Fruit fly (Drosophila melanogaster) whole organism, wandering third instar larva: ENCODE results near the gene CG13068.
A peak's percentile ranks its signal among the peaks of the same experiment; 100 is the strongest.

Source experiments
- Abd-B ChIP-seq: fragments of >200 bp; optimal IDR thresholded peaks from 2 replicates; lab custom pipeline; 2017; ENCODE audit warnings: missing biosample characterization, missing genetic modification characterization
- CG32264 ChIP-seq: fragments of 200-800 bp; sonication (Bioruptor generic); optimal IDR thresholded peaks from 2 replicates; lab custom pipeline; 2016; ENCODE audit warnings: missing biosample characterization, missing genetic modification characterization
- CG9705 ChIP-seq: fragments of 200-800 bp; sonication (Bioruptor generic); optimal IDR thresholded peaks from 2 replicates; lab custom pipeline; 2018; ENCODE audit warnings: missing biosample characterization, mild to moderate bottlenecking, missing genetic modification characterization
- CrebA ChIP-seq: fragments of 200-800 bp; sonication (Bioruptor generic); optimal IDR thresholded peaks from 2 replicates; lab custom pipeline; 2016; ENCODE audit warnings: missing biosample characterization, mild to moderate bottlenecking, missing genetic modification characterization, borderline replicate concordance
- Dfd ChIP-seq: fragments of >200 bp; optimal IDR thresholded peaks from 2 replicates; lab custom pipeline; 2017; ENCODE audit warnings: missing biosample characterization, missing genetic modification characterization
- Dif ChIP-seq: fragments of 200-275, 200-300 bp; sonication (Bioruptor generic); optimal IDR thresholded peaks from 2 replicates; lab custom pipeline; 2018; ENCODE audit warnings: missing biosample characterization, missing genetic modification characterization; ENCODE audit not compliant: partially characterized antibody
- GATAd ChIP-seq: sonication (Bioruptor generic); optimal IDR thresholded peaks from 2 replicates; lab custom pipeline; 2016; ENCODE audit warnings: missing biosample characterization, missing genetic modification characterization
- HLH106 ChIP-seq: fragments of 200-800 bp; optimal IDR thresholded peaks from 3 replicates; lab custom pipeline; 2019; ENCODE audit warnings: missing biosample characterization, mild to moderate bottlenecking, missing genetic modification characterization, moderate library complexity
- Hr78 ChIP-seq: fragments of >200 bp; optimal IDR thresholded peaks from 2 replicates; lab custom pipeline; 2017; ENCODE audit warnings: missing biosample characterization, missing genetic modification characterization
- Hr83 ChIP-seq: fragments of 200-300 bp; sonication (Bioruptor generic); optimal IDR thresholded peaks from 2 replicates; lab custom pipeline; 2016; ENCODE audit warnings: missing biosample characterization, mild to moderate bottlenecking, missing genetic modification characterization, moderate library complexity; ENCODE audit not compliant: poor library complexity, severe bottlenecking
- Jra ChIP-seq: sonication (Bioruptor generic); optimal IDR thresholded peaks from 2 replicates; lab custom pipeline; 2016; ENCODE audit warnings: missing biosample characterization, missing genetic modification characterization
- Mio ChIP-seq: sonication (Bioruptor generic); optimal IDR thresholded peaks from 2 replicates; lab custom pipeline; 2016; ENCODE audit warnings: missing biosample characterization, missing genetic modification characterization
- Myc ChIP-seq: fragments of >200 bp; optimal IDR thresholded peaks from 2 replicates; lab custom pipeline; 2017
- N ChIP-seq: fragments of >200 bp; optimal IDR thresholded peaks from 2 replicates; lab custom pipeline; 2018; ENCODE audit warnings: missing biosample characterization, missing external identifiers, missing genetic modification characterization
- OdsH ChIP-seq: fragments of 200-800 bp; sonication (Bioruptor generic); optimal IDR thresholded peaks from 2 replicates; lab custom pipeline; 2016; ENCODE audit warnings: missing biosample characterization, mild to moderate bottlenecking, missing genetic modification characterization
- Rel ChIP-seq, 2 experiments: fragments of 200-800 bp; sonication (Bioruptor generic) in 1 of 2; optimal IDR thresholded peaks; 2 replicates in 1 of 2; 3 replicates in 1 of 2; lab custom pipeline; 2016 to 2019; ENCODE audit warnings: mild to moderate bottlenecking in 2 of 2, missing biosample characterization in 2 of 2, missing genetic modification characterization in 2 of 2, moderate library complexity in 1 of 2
- Sp1 ChIP-seq: fragments of 200-800 bp; sonication (Bioruptor generic); optimal IDR thresholded peaks from 3 replicates; lab custom pipeline; 2019; ENCODE audit warnings: missing biosample characterization, mild to moderate bottlenecking, missing genetic modification characterization, moderate library complexity
- Vsx2 ChIP-seq: fragments of 200-300, 225-300 bp; sonication (Bioruptor generic); optimal IDR thresholded peaks from 2 replicates; lab custom pipeline; 2018; ENCODE audit warnings: missing biosample characterization, missing genetic modification characterization; ENCODE audit not compliant: partially characterized antibody
- br ChIP-seq: fragments of 200-800 bp; sonication (Bioruptor generic); optimal IDR thresholded peaks from 2 replicates; lab custom pipeline; 2016; ENCODE audit warnings: missing biosample characterization, missing genetic modification characterization
- brk ChIP-seq: fragments of 200-800 bp; sonication (Bioruptor generic); optimal IDR thresholded peaks from 2 replicates; lab custom pipeline; 2016; ENCODE audit warnings: missing biosample characterization, mild to moderate bottlenecking, missing genetic modification characterization
- dl ChIP-seq, 2 experiments: fragments of 175-275, 200-275 bp in 1 of 2; fragments of 200-275 bp in 1 of 2; sonication (Bioruptor generic); optimal IDR thresholded peaks; lab custom pipeline; 2018; ENCODE audit warnings: mild to moderate bottlenecking in 2 of 2, missing biosample characterization in 2 of 2, missing genetic modification characterization in 2 of 2, moderate library complexity in 2 of 2; ENCODE audit not compliant: partially characterized antibody in 2 of 2, insufficient read depth in 1 of 2
- dmrt93B ChIP-seq: fragments of 200-800 bp; sonication (Bioruptor generic); optimal IDR thresholded peaks from 2 replicates; lab custom pipeline; 2018; ENCODE audit warnings: missing biosample characterization, mild to moderate bottlenecking, missing genetic modification characterization
- dsf ChIP-seq: sonication (Bioruptor generic); optimal IDR thresholded peaks from 2 replicates; lab custom pipeline; 2016; ENCODE audit warnings: missing biosample characterization, missing genetic modification characterization, borderline replicate concordance
- ey ChIP-seq: fragments of 200-800 bp; sonication (Bioruptor generic); optimal IDR thresholded peaks from 2 replicates; lab custom pipeline; 2016; ENCODE audit warnings: missing biosample characterization, missing genetic modification characterization
- foxo ChIP-seq, 2 experiments: fragments of 200-800 bp; sonication (Bioruptor generic); optimal IDR thresholded peaks; 2 replicates in 1 of 2; 3 replicates in 1 of 2; lab custom pipeline; 2016 to 2017; ENCODE audit warnings: missing biosample characterization in 2 of 2, missing genetic modification characterization in 2 of 2
- fru ChIP-seq: fragments of 200-800 bp; sonication (Bioruptor generic); optimal IDR thresholded peaks from 3 replicates; lab custom pipeline; 2016; ENCODE audit warnings: missing biosample characterization, mild to moderate bottlenecking, missing genetic modification characterization
- h ChIP-seq: fragments of 200-800 bp; sonication (Bioruptor generic); optimal IDR thresholded peaks from 3 replicates; lab custom pipeline; 2016; ENCODE audit warnings: missing biosample characterization, mild to moderate bottlenecking, missing genetic modification characterization
- jim ChIP-seq: fragments of 175-275, 200-325 bp; sonication (Bioruptor generic); optimal IDR thresholded peaks from 2 replicates; lab custom pipeline; 2016; ENCODE audit warnings: missing biosample characterization, mild to moderate bottlenecking, missing genetic modification characterization
- lola ChIP-seq: fragments of >200 bp; optimal IDR thresholded peaks from 2 replicates; lab custom pipeline; 2017; ENCODE audit warnings: missing biosample characterization, missing genetic modification characterization
- psq ChIP-seq: fragments of 200-800 bp; sonication (Bioruptor generic); optimal IDR thresholded peaks from 3 replicates; lab custom pipeline; 2017; ENCODE audit warnings: missing biosample characterization, mild to moderate bottlenecking, missing genetic modification characterization, moderate library complexity
- rgr ChIP-seq: fragments of 200-800 bp; sonication (Bioruptor generic); optimal IDR thresholded peaks from 3 replicates; lab custom pipeline; 2016; ENCODE audit warnings: missing biosample characterization, mild to moderate bottlenecking, missing genetic modification characterization
- sage ChIP-seq: fragments of 200-800 bp; sonication (Bioruptor generic); optimal IDR thresholded peaks from 2 replicates; lab custom pipeline; 2016; ENCODE audit warnings: missing biosample characterization, mild to moderate bottlenecking, missing genetic modification characterization
- sv ChIP-seq: fragments of 200-800 bp; sonication (Bioruptor generic); optimal IDR thresholded peaks from 3 replicates; lab custom pipeline; 2016; ENCODE audit warnings: missing biosample characterization, missing genetic modification characterization
- woc ChIP-seq: sonication (Bioruptor generic); optimal IDR thresholded peaks from 2 replicates; lab custom pipeline; 2016; ENCODE audit warnings: missing biosample characterization, mild to moderate bottlenecking, missing genetic modification characterization

CG13068 gene

DNA sequence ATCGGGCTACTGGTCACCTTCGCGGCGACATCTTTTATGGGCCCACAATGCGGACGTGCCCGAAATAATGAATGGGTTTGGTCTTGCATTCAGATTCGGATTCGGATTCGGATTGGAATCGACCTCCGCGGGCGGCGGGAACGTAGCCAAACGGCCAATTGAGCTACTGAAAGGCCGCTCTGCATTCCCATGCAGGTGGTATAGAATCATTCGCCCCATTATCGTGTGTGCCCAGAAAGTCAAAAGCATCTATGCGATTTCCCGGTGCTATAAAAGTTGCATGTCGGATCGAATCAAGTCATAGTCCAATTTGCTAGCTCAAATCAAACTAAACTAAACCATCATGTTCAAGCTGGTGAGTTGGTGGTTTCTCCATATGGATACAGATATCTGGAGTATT is at the start of gene CG13068:
CG13068 (plus strand) TSS at position 301 of the 400 bp plus-strand sequence.
- TF ChIP-seq GATAd (GFP tag; lab: Kevin White, UChicago) (no peak), lola (no peak), sage (GFP tag; lab: Kevin White, UChicago) (no peak), CrebA (GFP tag; lab: Kevin White, UChicago) (no peak), h (GFP tag; lab: Kevin White, UChicago) (no peak), fru (GFP tag; lab: Kevin White, UChicago) (no peak), Mio (no peak), dl (GFP tag; optimal IDR thresholded peaks at IDR 0.05; lab: Kevin White, UChicago; ENCODE audit: insufficient read depth in 1 of 2, partially characterized antibody in 2 of 2) (no peak), CG9705 (no peak), Sp1 (GFP tag; lab: Kevin White, UChicago) (no peak), foxo (GFP tag; optimal IDR thresholded peaks at IDR 0.05; lab: Kevin White, UChicago) (no peak), Dif (GFP tag; lab: Kevin White, UChicago) (no peak)

DNA sequence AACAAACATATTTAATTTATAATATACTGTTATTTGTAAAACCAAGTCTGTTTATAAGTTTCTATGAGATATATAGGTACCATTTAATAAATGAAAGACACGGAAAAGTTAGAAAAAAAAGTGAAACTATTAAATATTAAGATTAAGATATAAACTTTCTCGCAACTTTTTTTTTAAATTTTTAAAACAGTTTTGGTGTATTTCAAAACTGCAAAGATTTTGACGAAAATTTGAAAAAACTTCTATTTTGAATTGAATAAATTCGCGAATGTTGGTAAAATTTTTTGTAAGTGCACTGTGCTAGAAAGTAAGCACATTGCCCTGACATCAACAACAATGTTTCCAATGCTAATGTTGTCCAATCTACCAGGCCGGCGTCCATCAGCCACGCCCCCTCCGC is 47.9 kb upstream of the CG13068 start:
- no peak for TF ChIP-seq HLH106
- no peak for TF ChIP-seq Myc (lab: Kevin White, UChicago)
- no peak for TF ChIP-seq GATAd (GFP tag; lab: Kevin White, UChicago)
- no peak for TF ChIP-seq Sp1 (GFP tag; lab: Kevin White, UChicago)
- no peak for TF ChIP-seq psq (GFP tag; lab: Kevin White, UChicago)
- no peak for TF ChIP-seq h (GFP tag; lab: Kevin White, UChicago)
- no peak for TF ChIP-seq foxo (GFP tag; optimal IDR thresholded peaks at IDR 0.05; lab: Kevin White, UChicago)

DNA sequence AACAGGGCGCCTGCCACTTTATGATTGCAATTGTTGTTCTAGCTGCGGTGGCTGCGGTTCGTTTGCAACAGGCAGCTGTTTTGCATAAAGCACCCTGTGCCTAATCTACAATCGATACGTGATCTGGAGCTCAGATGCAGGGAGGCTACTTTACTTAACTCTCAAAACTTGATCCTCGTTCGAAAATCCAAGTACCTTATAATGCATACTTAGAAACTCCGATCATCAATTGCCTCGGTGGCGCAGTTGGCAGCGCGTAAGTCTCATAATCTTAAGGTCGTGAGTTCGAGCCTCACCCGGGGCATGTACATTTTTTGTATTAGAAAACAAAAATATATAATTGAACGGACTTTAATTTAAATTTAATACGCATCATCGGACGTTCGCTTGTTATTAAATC is 47.4 kb upstream of the CG13068 start:
- TF ChIP-seq jim (no peak), sage (GFP tag; lab: Kevin White, UChicago) (no peak), rgr (no peak), CrebA (GFP tag; lab: Kevin White, UChicago) (no peak), dmrt93B (GFP tag; lab: Kevin White, UChicago) (no peak), h (GFP tag; lab: Kevin White, UChicago) (no peak), woc (GFP tag; lab: Kevin White, UChicago) (no peak), Hr83 (GFP tag; lab: Kevin White, UChicago) (no peak), Hr78 (GFP tag; lab: Kevin White, UChicago) (no peak), Vsx2 (no peak), brk (GFP tag; lab: Kevin White, UChicago) (no peak), Rel (GFP tag; optimal IDR thresholded peaks at IDR 0.05; lab: Kevin White, UChicago) (no peak), Rel (tag; optimal IDR thresholded peaks at IDR 0.05; lab: Kevin White, UChicago) (no peak), dl (GFP tag; optimal IDR thresholded peaks at IDR 0.05; lab: Kevin White, UChicago; ENCODE audit: insufficient read depth in 1 of 2, partially characterized antibody in 2 of 2) (no peak), Myc (lab: Kevin White, UChicago) (no peak)
- TF ChIP-seq, all 38 proteins: peak for 0

DNA sequence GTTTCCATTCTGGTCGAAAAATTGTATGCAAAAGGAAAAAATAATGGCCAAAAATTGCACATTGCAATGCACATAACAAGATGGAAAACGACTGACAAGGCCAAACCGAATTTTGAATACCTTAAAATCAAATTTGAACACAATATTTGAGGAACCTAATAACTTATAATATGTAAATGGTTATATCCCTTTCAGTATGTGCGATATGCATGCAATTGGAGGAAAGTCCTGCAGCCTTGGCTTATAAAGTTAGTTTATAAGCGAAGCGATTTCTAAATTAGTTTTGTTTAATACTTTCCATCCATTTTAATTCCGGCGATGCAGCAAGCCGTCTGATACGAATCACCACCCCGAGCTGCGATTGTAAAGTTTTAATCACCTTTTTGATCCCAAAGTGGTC is 44.0 kb upstream of the CG13068 start:
- TF ChIP-seq CG9705 (no peak), Myc (lab: Kevin White, UChicago) (no peak), N (GFP tag; lab: Kevin White, UChicago) (no peak), Vsx2 (no peak), Dfd (GFP tag; lab: Kevin White, UChicago) (no peak), h (GFP tag; lab: Kevin White, UChicago) (no peak), dl (GFP tag; optimal IDR thresholded peaks at IDR 0.05; lab: Kevin White, UChicago; ENCODE audit: insufficient read depth in 1 of 2, partially characterized antibody in 2 of 2) (no peak), CrebA (GFP tag; lab: Kevin White, UChicago) (no peak)

DNA sequence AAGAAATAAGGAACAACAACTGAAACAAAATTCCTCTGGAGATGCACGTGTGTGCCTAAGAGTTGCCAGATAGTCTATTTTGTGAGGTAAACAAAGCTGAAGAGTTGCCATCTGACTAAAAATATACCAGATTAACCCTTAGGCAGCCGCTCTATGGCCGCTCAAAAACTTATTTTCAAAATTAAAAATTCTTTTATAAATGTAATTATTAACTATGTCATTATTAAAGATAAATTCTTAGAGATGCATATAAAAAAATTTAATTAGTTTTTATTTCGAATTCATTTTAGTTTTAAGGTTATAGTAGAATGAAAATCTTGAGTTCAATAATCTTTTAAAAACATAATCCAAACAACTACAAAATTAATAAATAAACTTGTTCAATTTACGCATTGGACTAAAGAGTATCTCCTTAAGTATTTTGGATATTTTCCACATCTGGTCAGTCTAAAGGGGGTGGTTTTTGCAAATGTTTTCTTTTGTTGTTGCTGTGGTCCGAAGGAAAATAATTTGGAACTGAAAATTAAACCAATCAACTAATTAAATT is 40.5 kb upstream of the CG13068 start, which contains the start of gene Tmx3:
Tmx3 (plus strand) TSS at position 442 of the 547 bp plus-strand sequence.
- TF ChIP-seq N (GFP tag; lab: Kevin White, UChicago) (no peak), rgr (peak; percentile 87), sv (GFP tag; lab: Kevin White, UChicago) (peak; percentile 72), dmrt93B (GFP tag; lab: Kevin White, UChicago) (peak; percentile 73), fru (GFP tag; lab: Kevin White, UChicago) (peak; percentile 78), HLH106 (peak; percentile 91), Abd-B (GFP tag; lab: Kevin White, UChicago) (no peak), ey (GFP tag; lab: Kevin White, UChicago) (peak; percentile 69), CrebA (GFP tag; lab: Kevin White, UChicago) (no peak), CG32264 (GFP tag; lab: Kevin White, UChicago) (no peak), h (GFP tag; lab: Kevin White, UChicago) (peak; percentile 82), Myc (lab: Kevin White, UChicago) (peak; percentile 25), Sp1 (GFP tag; lab: Kevin White, UChicago) (peak; percentile 87), Jra (GFP tag; lab: Kevin White, UChicago) (peak; percentile 57), sage (GFP tag; lab: Kevin White, UChicago) (no peak), brk (GFP tag; lab: Kevin White, UChicago) (peak; percentile 82), foxo (GFP tag; optimal IDR thresholded peaks at IDR 0.05; lab: Kevin White, UChicago) (peak in 1 of 2 experiments; percentile 93), Rel (GFP tag; optimal IDR thresholded peaks at IDR 0.05; lab: Kevin White, UChicago) (no peak), Rel (tag; optimal IDR thresholded peaks at IDR 0.05; lab: Kevin White, UChicago) (peak; percentile 68), woc (GFP tag; lab: Kevin White, UChicago) (peak; percentile 68), br (GFP tag; lab: Kevin White, UChicago) (peak; percentile 63), dsf (peak; percentile 58), CG9705 (peak; percentile 71), lola (no peak), OdsH (peak; percentile 82), GATAd (GFP tag; lab: Kevin White, UChicago) (peak; percentile 72), Mio (no peak), dl (GFP tag; optimal IDR thresholded peaks at IDR 0.05; lab: Kevin White, UChicago; ENCODE audit: insufficient read depth in 1 of 2, partially characterized antibody in 2 of 2) (no peak)
